Worm (Caenorhabditis elegans): ENCODE data around the gene srz-100.

The srz-100 gene

DNA sequence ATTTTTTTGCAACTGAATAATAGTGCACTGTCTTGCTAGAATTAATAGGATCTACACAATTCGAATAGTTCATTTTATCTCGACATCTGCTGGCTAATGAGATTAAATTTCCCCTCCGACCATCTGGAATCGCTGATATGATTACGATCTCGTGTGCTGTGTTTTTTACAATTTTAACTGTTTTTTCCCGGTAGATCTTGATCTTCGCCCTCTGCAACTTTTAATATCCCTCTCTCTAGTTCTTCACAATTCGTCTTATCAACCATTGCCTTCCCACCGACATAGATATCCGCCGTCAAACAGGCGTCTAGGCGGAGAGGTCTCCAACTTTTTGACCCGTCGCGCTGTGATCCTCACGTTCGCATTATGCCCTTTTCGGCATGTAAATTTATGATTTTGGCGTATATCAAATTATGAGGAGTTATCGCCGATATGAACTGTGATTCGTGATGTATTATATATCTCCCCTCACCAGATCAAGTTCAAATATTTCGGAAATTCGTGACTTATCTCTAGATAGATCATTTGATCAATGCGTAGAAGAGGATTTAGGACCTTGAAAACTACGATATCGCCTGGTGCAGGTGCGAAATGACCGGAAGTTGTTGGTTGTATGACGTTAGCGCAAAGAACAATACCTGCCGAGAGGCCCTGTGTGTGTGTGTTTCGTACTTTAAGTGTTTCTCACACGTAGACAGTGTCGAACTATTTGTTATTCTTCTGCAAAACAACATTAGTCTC is 47.0 kb downstream of the srz-100 start (continued):
- peak; percentile 53 for TF ChIP-seq blmp-1 (tag; optimal IDR thresholded peaks at IDR 0.05)
- no peak for TF ChIP-seq pax-3 (tag; optimal IDR thresholded peaks at IDR 0.05)
- no peak for TF ChIP-seq Y116A8C.19 (tag; optimal IDR thresholded peaks at IDR 0.05; ENCODE audit: borderline replicate concordance)
- peak; percentile 95 for TF ChIP-seq nhr-85 (tag)
- peak; percentile 4 for TF ChIP-seq tbx-2 (tag; optimal IDR thresholded peaks at IDR 0.05)
- TF ChIP-seq unc-130 (tag; optimal IDR thresholded peaks at IDR 0.05) = peak; percentile 8
- TF ChIP-seq sup-37 (GFP tag; optimal IDR thresholded peaks at IDR 0.05) = no peak
- no peak for TF ChIP-seq mep-1 (tag; optimal IDR thresholded peaks at IDR 0.05)
- no peak for TF ChIP-seq ceh-8 (GFP tag; optimal IDR thresholded peaks at IDR 0.05)
- TF ChIP-seq nhr-20 (tag; optimal IDR thresholded peaks at IDR 0.05) = peak; percentile 77
- no peak for TF ChIP-seq swsn-7 (tag; optimal IDR thresholded peaks at IDR 0.05)
- TF ChIP-seq ceh-82 (tag; optimal IDR thresholded peaks at IDR 0.05) = no peak
- TF ChIP-seq ces-1 (GFP tag; optimal IDR thresholded peaks at IDR 0.05) = no peak
- TF ChIP-seq dsc-1 (tag; optimal IDR thresholded peaks at IDR 0.05) = no peak
- TF ChIP-seq alr-1 (tag; optimal IDR thresholded peaks at IDR 0.05; ENCODE audit: borderline replicate concordance) = no peak
- no peak for TF ChIP-seq F16B12.6 (tag; optimal IDR thresholded peaks at IDR 0.05)

DNA sequence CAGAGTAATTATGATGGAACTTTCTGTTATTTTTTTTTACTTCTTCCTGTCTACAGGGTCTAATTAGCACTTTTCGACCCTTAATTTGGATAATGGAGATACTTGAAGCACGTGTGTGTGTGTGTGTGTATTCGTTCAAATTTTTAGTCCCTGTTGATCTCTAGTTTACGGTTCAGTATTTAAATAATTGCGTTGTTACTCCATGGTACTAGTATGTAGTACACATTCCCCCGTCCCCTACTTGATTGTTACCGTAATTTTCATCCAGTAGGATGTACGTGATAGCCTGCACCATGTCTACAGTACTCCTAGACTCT is 47.5 kb downstream of the srz-100 start:
- TF ChIP-seq lin-14 (GFP tag; optimal IDR thresholded peaks at IDR 0.05) (no peak), nhr-85 (tag) (no peak), hlh-17 (GFP tag; optimal IDR thresholded peaks at IDR 0.05; ENCODE audit: borderline replicate concordance) (no peak), tbx-2 (tag; optimal IDR thresholded peaks at IDR 0.05) (no peak), grh-1 (GFP tag; IDR thresholded peaks at IDR 0.05) (no peak), dpl-1 (GFP tag; optimal IDR thresholded peaks at IDR 0.05) (no peak), C04F5.9 (tag; optimal IDR thresholded peaks at IDR 0.05) (no peak), unc-62 (GFP tag; optimal IDR thresholded peaks at IDR 0.05) (no peak), lin-39 (tag; optimal IDR thresholded peaks at IDR 0.05) (no peak), unc-130 (tag; optimal IDR thresholded peaks at IDR 0.05) (no peak), swsn-7 (tag; optimal IDR thresholded peaks at IDR 0.05) (no peak), fkh-8 (tag; optimal IDR thresholded peaks at IDR 0.05) (no peak), sox-4 (tag; optimal IDR thresholded peaks at IDR 0.05) (no peak), mef-2 (tag; optimal IDR thresholded peaks at IDR 0.05) (no peak), tlp-1 (tag; optimal IDR thresholded peaks at IDR 0.05) (no peak), aly-2 (tag; optimal IDR thresholded peaks at IDR 0.05) (no peak), sptf-1 (tag; optimal IDR thresholded peaks at IDR 0.05) (no peak), ceh-82 (tag; optimal IDR thresholded peaks at IDR 0.05) (no peak), pag-3 (tag; optimal IDR thresholded peaks at IDR 0.05; ENCODE audit: borderline replicate concordance, insufficient read depth) (no peak), snpc-4 (tag; optimal IDR thresholded peaks at IDR 0.05) (no peak)

DNA sequence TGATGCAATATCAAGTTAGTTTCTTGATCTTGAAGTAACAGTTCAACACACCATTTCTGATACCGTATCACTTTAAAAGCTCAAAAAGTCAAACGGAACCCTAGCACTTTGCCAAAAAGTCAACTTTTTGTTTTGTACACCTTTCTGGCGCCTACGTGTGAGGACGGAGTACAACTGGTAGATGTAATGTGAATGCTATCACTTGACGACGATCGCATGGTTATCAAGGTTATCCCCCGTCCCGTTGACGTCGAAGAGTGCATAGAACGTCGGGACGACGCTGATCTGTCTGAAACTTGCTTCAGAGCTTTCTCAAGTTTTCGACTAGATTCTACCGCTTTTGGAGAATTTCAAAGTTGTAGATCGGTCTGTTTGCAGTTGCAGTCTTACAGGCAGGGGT is 48.3 kb downstream of the srz-100 start:
- TF ChIP-seq unc-130 (tag; optimal IDR thresholded peaks at IDR 0.05) = peak; percentile 17
- TF ChIP-seq ztf-11 (tag; optimal IDR thresholded peaks at IDR 0.05) = no peak
- peak in 3 of 6 experiments; percentile 2 to 59 (median 46) for TF ChIP-seq elt-3 (tag; optimal IDR thresholded peaks at IDR 0.05)
- no peak for TF ChIP-seq efl-1 (optimal IDR thresholded peaks at IDR 0.05)
- peak in 1 of 2 experiments; percentile 84 for TF ChIP-seq efl-1 (GFP tag; optimal IDR thresholded peaks at IDR 0.05 in 1 of 2)

DNA sequence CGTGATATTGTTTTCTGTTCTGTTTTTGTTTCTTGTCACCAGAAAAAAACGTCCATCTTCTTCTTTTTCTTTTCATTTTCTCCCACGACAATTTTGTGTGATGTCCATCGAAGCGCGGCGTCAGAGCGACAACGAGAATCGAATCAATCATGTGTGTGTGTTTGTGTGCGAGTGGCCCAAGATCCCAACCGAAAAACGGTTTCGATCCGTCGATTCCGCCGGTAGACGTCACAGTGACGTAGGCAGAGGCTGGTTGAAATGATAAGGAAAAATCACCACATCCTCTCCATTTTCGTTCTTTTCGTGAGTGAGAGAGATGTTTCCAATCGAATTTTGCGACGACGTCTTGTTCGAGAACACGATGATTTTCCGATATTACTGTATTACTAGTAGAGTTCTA is 48.9 kb downstream of the srz-100 start:
- peak; percentile 93 for TF ChIP-seq nhr-85 (tag)
- peak; percentile 60 for TF ChIP-seq lin-14 (GFP tag; optimal IDR thresholded peaks at IDR 0.05)
- TF ChIP-seq zip-4 (GFP tag; optimal IDR thresholded peaks at IDR 0.05) = no peak
- TF ChIP-seq nhr-71 (tag; optimal IDR thresholded peaks at IDR 0.05) = peak; percentile 53
- TF ChIP-seq blmp-1 (tag; optimal IDR thresholded peaks at IDR 0.05) = peak; percentile 76
- peak in 4 of 6 experiments; percentile 66 to 86 (median 71) for TF ChIP-seq elt-3 (tag; optimal IDR thresholded peaks at IDR 0.05)
- peak in 1 of 2 experiments; percentile 33 for TF ChIP-seq lsy-2 (tag; optimal IDR thresholded peaks at IDR 0.05)
- peak; percentile 39 for TF ChIP-seq nhr-90 (tag; optimal IDR thresholded peaks at IDR 0.05; ENCODE audit: poor library complexity)
- TF ChIP-seq snu-23 (GFP tag; optimal IDR thresholded peaks at IDR 0.05) = peak; percentile 14
- peak in 1 of 2 experiments; percentile 25 for TF ChIP-seq lin-35 (GFP tag; optimal IDR thresholded peaks at IDR 0.05)
- peak in 1 of 2 experiments; percentile 41 for TF ChIP-seq mdl-1 (tag; optimal IDR thresholded peaks at IDR 0.05)
- TF ChIP-seq nhr-20 (tag; optimal IDR thresholded peaks at IDR 0.05) = peak; percentile 44
- no peak for TF ChIP-seq sup-37 (GFP tag; optimal IDR thresholded peaks at IDR 0.05)
- TF ChIP-seq efl-3 (GFP tag; optimal IDR thresholded peaks at IDR 0.05) = no peak
- TF ChIP-seq dsc-1 (tag; optimal IDR thresholded peaks at IDR 0.05) = no peak
- peak; percentile 11; the same call in 1 of the 2 replicates for TF ChIP-seq nhr-19 (GFP tag; conservative IDR thresholded peaks at IDR 0.05)
- peak; percentile 6 for TF ChIP-seq tbx-2 (tag; optimal IDR thresholded peaks at IDR 0.05)
- TF ChIP-seq unc-130 (tag; optimal IDR thresholded peaks at IDR 0.05) = peak; percentile 35
